Worm (Caenorhabditis elegans) whole organism, L2 larva: ENCODE data around the gene msd-4.

Experiments
- C34F6.9 ChIP-seq: fragments of 150-350 bp; optimal IDR thresholded peaks from 2 replicates; lab custom pipeline; 2014; ENCODE audit warnings: missing biosample characterization, missing genetic modification characterization
- F13H6.1 ChIP-seq: sonication (generic microtip); optimal IDR thresholded peaks from 2 replicates; lab custom pipeline; 2016; ENCODE audit warnings: missing genetic modification characterization, missing compliant biosample characterization
- R02D3.7 ChIP-seq: fragments of 150-350 bp; optimal IDR thresholded peaks from 2 replicates; lab custom pipeline; 2014; ENCODE audit warnings: missing biosample characterization, missing genetic modification characterization
- Y55F3AM.14 ChIP-seq: fragments of 200-800 bp; sonication (Bioruptor generic); optimal IDR thresholded peaks from 2 replicates; lab custom pipeline; 2018; ENCODE audit warnings: mild to moderate bottlenecking, missing genetic modification characterization, missing compliant biosample characterization
- ZK546.5 ChIP-seq: sonication (generic microtip); optimal IDR thresholded peaks from 2 replicates; lab custom pipeline; 2017; ENCODE audit warnings: missing biosample characterization, missing genetic modification characterization
- alr-1 ChIP-seq: fragments of 150-350 bp; optimal IDR thresholded peaks from 2 replicates; lab custom pipeline; 2014; ENCODE audit warnings: missing biosample characterization, missing genetic modification characterization
- aly-2 ChIP-seq: fragments of 150-350 bp; optimal IDR thresholded peaks from 2 replicates; lab custom pipeline; 2014; ENCODE audit warnings: missing biosample characterization, missing genetic modification characterization
- ama-1 ChIP-seq: fragments of 150-350 bp; optimal IDR thresholded peaks from 2 replicates; lab custom pipeline; 2018; ENCODE audit warnings: inconsistent platforms
- ceh-16 ChIP-seq: fragments of 150-350 bp; optimal IDR thresholded peaks from 2 replicates; lab custom pipeline; 2014; ENCODE audit warnings: missing biosample characterization, missing genetic modification characterization
- ceh-82 ChIP-seq: fragments of 150-350 bp; optimal IDR thresholded peaks from 2 replicates; lab custom pipeline; 2014; ENCODE audit warnings: missing biosample characterization, missing genetic modification characterization
- crh-2 ChIP-seq: sonication (generic microtip); optimal IDR thresholded peaks from 2 replicates; lab custom pipeline; 2017; ENCODE audit warnings: missing biosample characterization, missing genetic modification characterization
- egl-27 ChIP-seq: sonication (generic microtip); optimal IDR thresholded peaks from 3 replicates; lab custom pipeline; 2017; ENCODE audit warnings: missing biosample characterization, missing genetic modification reagents, missing genetic modification characterization
- elt-1 ChIP-seq: fragments of 150-350 bp; optimal IDR thresholded peaks from 2 replicates; lab custom pipeline; 2014; ENCODE audit warnings: missing biosample characterization, missing genetic modification characterization
- elt-3 ChIP-seq: sonication (generic microtip); optimal IDR thresholded peaks from 2 replicates; lab custom pipeline; 2017; ENCODE audit warnings: missing biosample characterization, missing genetic modification characterization
- fos-1 ChIP-seq: fragments of 150-350 bp; optimal IDR thresholded peaks from 2 replicates; lab custom pipeline; 2014; ENCODE audit warnings: missing biosample characterization, missing genetic modification characterization
- gmeb-1 ChIP-seq: fragments of 150-350 bp; optimal IDR thresholded peaks from 2 replicates; lab custom pipeline; 2014; ENCODE audit warnings: missing biosample characterization, missing genetic modification characterization
- lin-11 ChIP-seq: fragments of 150-350 bp; sonication (generic microtip); optimal IDR thresholded peaks from 2 replicates; lab custom pipeline; 2014; ENCODE audit warnings: missing biosample characterization, missing genetic modification characterization, inconsistent platforms, mixed read lengths
- lin-13 ChIP-seq: fragments of 150-350 bp; optimal IDR thresholded peaks from 2 replicates; lab custom pipeline; 2014; ENCODE audit warnings: missing biosample characterization, missing genetic modification reagents, missing genetic modification characterization
- lsy-2 ChIP-seq, 2 experiments: fragments of 150-350 bp in 1 of 2; sonication (generic microtip) in 1 of 2; optimal IDR thresholded peaks; 2 replicates each; lab custom pipeline; 2014 to 2017; ENCODE audit warnings: missing biosample characterization in 2 of 2, missing genetic modification characterization in 2 of 2
- mab-5 ChIP-seq: fragments of 150-350 bp; optimal IDR thresholded peaks from 2 replicates; lab custom pipeline; 2014; ENCODE audit warnings: missing biosample characterization, missing genetic modification characterization
- mdl-1 ChIP-seq, 2 experiments: fragments of 150-350 bp in 1 of 2; sonication (generic microtip) in 1 of 2; optimal IDR thresholded peaks; 2 replicates each; lab custom pipeline; 2017; ENCODE audit warnings: missing biosample characterization in 2 of 2, missing genetic modification characterization in 2 of 2
- nhr-10 ChIP-seq: sonication (generic microtip); optimal IDR thresholded peaks from 2 replicates; lab custom pipeline; 2017; ENCODE audit warnings: missing biosample characterization, missing genetic modification characterization
- nhr-11 ChIP-seq: fragments of 150-350 bp; optimal IDR thresholded peaks from 2 replicates; lab custom pipeline; 2014; ENCODE audit warnings: missing biosample characterization, missing genetic modification characterization
- nhr-12 ChIP-seq: fragments of 150-350 bp; optimal IDR thresholded peaks from 2 replicates; lab custom pipeline; 2014; ENCODE audit warnings: missing biosample characterization, missing genetic modification characterization
- nhr-129 ChIP-seq: fragments of 150-350 bp; optimal IDR thresholded peaks from 2 replicates; lab custom pipeline; 2014; ENCODE audit warnings: missing biosample characterization, missing genetic modification characterization
- nhr-23 ChIP-seq: fragments of 150-350 bp; optimal IDR thresholded peaks from 2 replicates; lab custom pipeline; 2014; ENCODE audit warnings: missing biosample characterization, missing genetic modification reagents, missing genetic modification characterization
- nhr-237 ChIP-seq: fragments of 150-350 bp; optimal IDR thresholded peaks from 2 replicates; lab custom pipeline; 2014; ENCODE audit warnings: missing biosample characterization, missing genetic modification characterization
- nhr-25 ChIP-seq: fragments of 150-350 bp; sonication (generic microtip); optimal IDR thresholded peaks from 3 replicates; lab custom pipeline; 2014; ENCODE audit warnings: missing biosample characterization, missing genetic modification characterization
- nhr-77 ChIP-seq: fragments of 150-350 bp; optimal IDR thresholded peaks from 2 replicates; lab custom pipeline; 2014; ENCODE audit warnings: missing biosample characterization, missing genetic modification characterization
- peb-1 ChIP-seq: fragments of 150-350 bp; optimal IDR thresholded peaks from 2 replicates; lab custom pipeline; 2014; ENCODE audit warnings: missing biosample characterization, missing genetic modification characterization
- sem-4 ChIP-seq: fragments of 150-350 bp; optimal IDR thresholded peaks from 2 replicates; lab custom pipeline; 2014; ENCODE audit warnings: missing biosample characterization, missing genetic modification reagents, missing genetic modification characterization
- sma-3 ChIP-seq: sonication (generic microtip); optimal IDR thresholded peaks from 2 replicates; lab custom pipeline; 2016; ENCODE audit warnings: missing genetic modification reagents, missing genetic modification characterization, missing compliant biosample characterization
- sma-9 ChIP-seq, 2 experiments: fragments of 150-350 bp in 1 of 2; sonication (generic microtip) in 1 of 2; optimal IDR thresholded peaks; 2 replicates each; lab custom pipeline; 2014 to 2016; ENCODE audit warnings: missing genetic modification characterization in 2 of 2, mild to moderate bottlenecking in 1 of 2, missing biosample characterization in 1 of 2, missing compliant biosample characterization in 1 of 2, missing genetic modification reagents in 1 of 2, moderate library complexity in 1 of 2
- snpc-4 ChIP-seq: fragments of 150-350 bp; optimal IDR thresholded peaks from 2 replicates; lab custom pipeline; 2014; ENCODE audit warnings: missing biosample characterization, missing genetic modification characterization
- unc-55 ChIP-seq: fragments of 150-350 bp; sonication (generic microtip); optimal IDR thresholded peaks from 3 replicates; lab custom pipeline; 2014; ENCODE audit warnings: missing biosample characterization, missing genetic modification reagents, missing genetic modification characterization
- ztf-1 ChIP-seq: fragments of 200-800 bp; sonication (Bioruptor generic); conservative IDR thresholded peaks from 2 replicates; pipeline ENCODE4 v1.3.6; 2022; ENCODE audit warnings: missing genetic modification characterization, missing compliant biosample characterization
- ztf-11 ChIP-seq: sonication (generic microtip); optimal IDR thresholded peaks from 2 replicates; lab custom pipeline; 2017; ENCODE audit warnings: missing biosample characterization, missing genetic modification characterization
- ztf-4 ChIP-seq: fragments of 150-350 bp; optimal IDR thresholded peaks from 2 replicates; lab custom pipeline; 2014; ENCODE audit warnings: missing biosample characterization, missing genetic modification characterization

msd-4 gene

ce11 chrIII:4912317-4912716, 43.8 kb upstream of the msd-4 start, which contains the start of the genes F26F4.9 and cee-1:
F26F4.9 (minus strand) TSS chrIII:4912521.
cee-1 (plus strand) TSS chrIII:4912699.
- TF ChIP-seq aly-2 (tag; lab: Kevin White, UChicago) (no peak), lin-13 (GFP tag; lab: Kevin White, UChicago) (peak; percentile 41), nhr-10 (no peak), C34F6.9 (peak; percentile 68), nhr-25 (peak; percentile 44), lsy-2 (tag; optimal IDR thresholded peaks at IDR 0.05; lab: Kevin White, UChicago) (peak; percentile 43 to 73), fos-1 (tag; lab: Kevin White, UChicago) (peak; percentile 11), mab-5 (no peak), elt-3 (no peak), unc-55 (peak; percentile 74), sma-9 (GFP tag; optimal IDR thresholded peaks at IDR 0.05; lab: Kevin White, UChicago) (peak; percentile 67), sma-9 (tag; optimal IDR thresholded peaks at IDR 0.05; lab: Kevin White, UChicago) (no peak), sma-3 (peak; percentile 75), F13H6.1 (tag; lab: Kevin White, UChicago) (peak; percentile 68), snpc-4 (tag; lab: Kevin White, UChicago) (no peak), gmeb-1 (peak; percentile 53), nhr-23 (tag; lab: Kevin White, UChicago) (no peak), crh-2 (tag; lab: Kevin White, UChicago) (peak; percentile 66)

DNA sequence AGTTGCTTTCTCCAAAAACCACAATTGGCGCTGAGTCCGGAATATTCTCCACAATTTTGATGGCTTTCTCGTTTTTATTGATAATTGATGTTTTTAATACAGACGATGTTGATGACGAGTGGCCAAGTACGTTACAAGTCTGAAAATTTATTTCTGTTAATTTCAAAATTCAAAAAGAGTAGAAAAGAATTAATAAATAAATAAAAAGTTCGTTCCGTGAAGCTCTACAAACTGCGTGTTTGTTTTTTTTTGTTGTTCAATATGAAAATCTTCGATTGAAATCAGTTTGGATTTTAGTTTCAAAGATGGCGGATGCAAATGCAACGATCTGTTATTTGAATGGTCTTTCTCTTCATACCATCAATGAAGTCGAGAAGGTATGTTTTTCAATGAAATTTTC, 42.4 kb upstream of the msd-4 start, which contains the start of gene F26F4.2:
Gene F26F4.2 (plus strand): TSS at position 301 of the 400 bp plus-strand sequence.
- TF ChIP-seq lin-13 (GFP tag; lab: Kevin White, UChicago) (no peak), nhr-129 (no peak), gmeb-1 (no peak), R02D3.7 (tag; lab: Kevin White, UChicago) (no peak), nhr-11 (tag; lab: Kevin White, UChicago) (no peak), fos-1 (tag; lab: Kevin White, UChicago) (no peak)

DNA sequence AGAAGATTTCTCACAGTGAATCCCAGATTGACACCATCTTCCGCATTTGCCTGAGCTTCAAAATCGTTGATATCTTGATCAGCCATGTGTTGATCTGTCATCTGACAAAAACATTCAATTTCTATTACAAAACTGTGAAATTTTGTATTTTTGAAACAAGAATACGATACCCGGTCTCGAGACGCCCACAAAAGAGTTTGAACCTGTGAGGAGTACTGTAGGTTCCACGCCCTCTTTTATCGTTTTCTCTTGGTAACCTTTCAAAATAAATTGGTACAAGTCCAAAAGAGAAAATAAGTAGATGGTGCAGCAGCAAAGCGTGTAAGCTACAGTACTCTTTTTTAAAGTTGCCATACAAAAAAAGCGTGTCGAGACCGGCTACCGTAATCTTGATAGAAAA, 41.4 kb upstream of the msd-4 start, which contains the start of gene F26F4.12:
Gene F26F4.12 (minus strand): TSS at position 101 of the 400 bp plus-strand sequence.
- no peak for TF ChIP-seq sem-4 (tag; lab: Kevin White, UChicago)
- TF ChIP-seq ceh-16 (tag; lab: Kevin White, UChicago), result no peak
- no peak for TF ChIP-seq lin-13 (GFP tag; lab: Kevin White, UChicago)
- no peak for TF ChIP-seq elt-1 (tag; lab: Kevin White, UChicago)
- TF ChIP-seq ceh-82 (tag; lab: Kevin White, UChicago), result no peak
- TF ChIP-seq Y55F3AM.14 (GFP tag; lab: Kevin White, UChicago), result no peak
- no peak for TF ChIP-seq lin-11 (tag; lab: Kevin White, UChicago)
- TF ChIP-seq egl-27, result no peak
- TF ChIP-seq nhr-23 (tag; lab: Kevin White, UChicago), result no peak
- TF ChIP-seq alr-1 (tag; lab: Kevin White, UChicago), result no peak
- no peak for TF ChIP-seq C34F6.9
- TF ChIP-seq nhr-129, result no peak
- no peak for TF ChIP-seq ama-1

DNA sequence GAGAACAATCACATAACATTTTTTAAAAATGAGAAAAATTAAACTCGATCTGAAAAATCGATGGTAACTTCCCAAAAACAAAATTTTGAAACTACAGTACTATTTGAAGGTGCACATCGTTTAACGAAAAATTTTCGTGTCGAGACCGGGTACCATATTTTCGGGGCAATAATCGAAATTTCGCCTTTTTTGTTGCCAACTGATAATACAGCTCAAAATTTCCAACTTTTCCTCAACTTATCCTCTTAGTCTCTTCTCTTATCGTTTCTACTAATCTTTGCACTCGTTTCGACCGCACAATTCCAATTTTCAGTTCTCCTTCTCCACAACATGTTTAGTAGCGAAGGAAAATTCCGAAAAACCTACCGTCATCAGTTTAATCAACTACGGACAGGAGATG, 38.4 kb upstream of the msd-4 start, which contains the start of gene rom-1:
Gene rom-1 (plus strand): TSS at position 301 of the 400 bp plus-strand sequence.
- TF ChIP-seq ztf-11 (no peak), F13H6.1 (tag; lab: Kevin White, UChicago) (no peak), peb-1 (no peak), nhr-129 (no peak), ceh-16 (tag; lab: Kevin White, UChicago) (no peak), nhr-12 (tag; lab: Kevin White, UChicago) (no peak), fos-1 (tag; lab: Kevin White, UChicago) (no peak), C34F6.9 (no peak), nhr-11 (tag; lab: Kevin White, UChicago) (no peak)

- TF ChIP-seq ztf-1 (GFP tag; lab: Robert Waterston, UW) (no peak), sma-9 (GFP tag; optimal IDR thresholded peaks at IDR 0.05; lab: Kevin White, UChicago) (no peak), sma-9 (tag; optimal IDR thresholded peaks at IDR 0.05; lab: Kevin White, UChicago) (no peak), mdl-1 (tag; optimal IDR thresholded peaks at IDR 0.05; lab: Kevin White, UChicago) (no peak), snpc-4 (tag; lab: Kevin White, UChicago) (no peak), nhr-23 (tag; lab: Kevin White, UChicago) (no peak), fos-1 (tag; lab: Kevin White, UChicago) (peak; percentile 99), mab-5 (no peak), nhr-237 (tag; lab: Kevin White, UChicago) (no peak), ztf-11 (no peak), nhr-77 (no peak), lin-11 (tag; lab: Kevin White, UChicago) (no peak), gmeb-1 (peak; percentile 20), elt-1 (tag; lab: Kevin White, UChicago) (no peak), ztf-4 (no peak), nhr-25 (no peak), lsy-2 (tag; optimal IDR thresholded peaks at IDR 0.05; lab: Kevin White, UChicago) (no peak), ZK546.5 (tag; lab: Kevin White, UChicago) (no peak)
Observed at ce11 chrIII:4906365-4906764, 37.8 kb upstream of the msd-4 start.
